Worm (Caenorhabditis elegans) whole organism, early embryonic: Measurements from ENCODE around the gene T25F10.1.

Source experiments
- F13C5.2 ChIP-seq: sonication (generic microtip); optimal IDR thresholded peaks from 2 replicates; lab custom pipeline; 2017; ENCODE audit warnings: mild to moderate bottlenecking, missing genetic modification characterization, inconsistent platforms, missing compliant biosample characterization
- aly-1 ChIP-seq: sonication (generic microtip); optimal IDR thresholded peaks from 2 replicates; lab custom pipeline; 2016; ENCODE audit warnings: missing genetic modification characterization, missing compliant biosample characterization
- ama-1 ChIP-seq: fragments of 150-350 bp; optimal IDR thresholded peaks from 2 replicates; lab custom pipeline; 2014
- ceh-13 ChIP-seq: fragments of 200-800 bp; sonication (Bioruptor generic); optimal IDR thresholded peaks from 2 replicates; lab custom pipeline; 2018; ENCODE audit warnings: mild to moderate bottlenecking, missing genetic modification characterization, missing compliant biosample characterization
- flt-1 ChIP-seq: fragments of 200-800 bp; sonication (Bioruptor generic); IDR thresholded peaks from 2 replicates; pipeline ENCODE4 v1.3.6; 2022; ENCODE audit warnings: missing genetic modification characterization, missing compliant biosample characterization
- hmbx-1 ChIP-seq: sonication (generic microtip); optimal IDR thresholded peaks from 2 replicates; lab custom pipeline; 2016; ENCODE audit warnings: mild to moderate bottlenecking, missing genetic modification characterization, missing compliant biosample characterization
- hmg-4 ChIP-seq: fragments of 200-800 bp; sonication (Bioruptor generic); optimal IDR thresholded peaks from 2 replicates; lab custom pipeline; 2018; ENCODE audit warnings: mild to moderate bottlenecking, missing genetic modification characterization, missing compliant biosample characterization
- hnd-1 ChIP-seq: sonication (generic microtip); optimal IDR thresholded peaks from 2 replicates; lab custom pipeline; 2016; ENCODE audit warnings: missing genetic modification characterization, missing compliant biosample characterization
- scrt-1 ChIP-seq: fragments of 200-800 bp; sonication (Bioruptor generic); IDR thresholded peaks from 2 replicates; pipeline ENCODE4 v1.3.6; 2022; ENCODE audit warnings: missing genetic modification characterization, missing compliant biosample characterization
- sea-1 ChIP-seq: fragments of 200-800 bp; sonication (Bioruptor generic); conservative IDR thresholded peaks from 2 replicates; pipeline ENCODE4 v1.3.6; 2022; ENCODE audit warnings: missing genetic modification characterization, missing compliant biosample characterization
- tbx-11 ChIP-seq: fragments of 200-800 bp; sonication (Bioruptor generic); IDR thresholded peaks from 2 replicates; pipeline ENCODE4 v1.3.6; 2022; ENCODE audit warnings: missing genetic modification characterization, missing compliant biosample characterization
- tra-4 ChIP-seq: sonication (generic microtip); optimal IDR thresholded peaks from 2 replicates; lab custom pipeline; 2017; ENCODE audit warnings: missing genetic modification characterization, missing compliant biosample characterization

The T25F10.1 gene

DNA sequence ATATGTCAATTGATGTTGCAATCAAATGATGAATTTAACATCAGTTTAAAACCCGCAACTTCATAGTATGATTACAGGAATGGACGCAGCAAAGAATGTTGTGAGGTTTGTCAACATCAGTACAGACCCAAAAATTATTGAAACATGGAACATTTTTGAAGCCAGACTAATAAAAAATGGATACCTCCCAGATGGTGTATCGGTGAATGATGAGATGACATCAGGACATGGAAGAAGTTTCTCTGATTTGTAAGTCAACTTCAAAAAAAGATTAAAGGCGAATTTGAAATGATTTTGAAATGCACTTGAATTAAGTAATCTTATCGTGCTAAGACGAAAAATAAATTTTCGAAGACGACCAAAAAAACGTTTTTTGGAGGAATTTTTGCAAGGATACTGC is 45.6 kb downstream of the T25F10.1 start:
- no peak for TF ChIP-seq aly-1 (tag; lab: Kevin White, UChicago)
- TF ChIP-seq sea-1 (GFP tag; lab: Robert Waterston, UW): no peak
- no peak for TF ChIP-seq hmbx-1
- no peak for TF ChIP-seq ama-1
- TF ChIP-seq flt-1: no peak
- no peak for TF ChIP-seq hmg-4

DNA sequence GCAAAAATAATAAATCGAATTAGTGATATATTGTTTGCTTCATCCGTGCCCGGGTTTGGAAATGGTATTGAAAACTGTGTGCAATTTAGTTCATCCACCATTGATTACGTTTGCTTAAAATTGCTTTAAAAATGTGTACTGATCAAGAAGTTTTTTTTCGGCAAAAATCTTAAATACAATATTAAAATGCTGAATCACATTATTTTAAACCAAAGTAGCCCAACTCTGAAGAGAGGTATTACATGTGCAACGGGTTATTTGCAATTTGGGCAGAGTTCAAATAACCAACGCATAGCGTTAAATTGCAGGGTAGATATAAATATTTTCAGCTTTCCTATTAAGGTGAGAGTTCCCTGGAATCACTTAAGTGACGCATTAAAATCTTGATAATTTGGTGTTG is 48.9 kb downstream of the T25F10.1 start, which contains the start of gene dmsr-14:
Gene dmsr-14 (minus strand): TSS at position 101 of the 400 bp plus-strand sequence.
- TF ChIP-seq F13C5.2 (tag; lab: Kevin White, UChicago): no peak
- TF ChIP-seq scrt-1 (GFP tag; lab: Robert Waterston, UW): no peak
- TF ChIP-seq tra-4 (tag; lab: Kevin White, UChicago): no peak
- TF ChIP-seq hmg-4: no peak
- TF ChIP-seq hnd-1: no peak
- TF ChIP-seq ceh-13 (GFP tag; lab: Kevin White, UChicago): no peak
- TF ChIP-seq tbx-11 (GFP tag; lab: Robert Waterston, UW): no peak
- TF ChIP-seq flt-1: no peak
- TF ChIP-seq sea-1 (GFP tag; lab: Robert Waterston, UW): no peak
- no peak for TF ChIP-seq aly-1 (tag; lab: Kevin White, UChicago)
- no peak for TF ChIP-seq ama-1
- TF ChIP-seq hmbx-1: no peak
